Worm (Caenorhabditis elegans) whole organism, midembryonic: Measurements from ENCODE around the gene fbxb-50.

Experiments used
- T22C8.4 ChIP-seq: fragments of 200-800 bp; sonication (Bioruptor generic); IDR thresholded peaks from 2 replicates; pipeline ENCODE4 v1.3.6; 2022; ENCODE audit warnings: missing genetic modification characterization, missing compliant biosample characterization
- cog-1 ChIP-seq: sonication (generic microtip); optimal IDR thresholded peaks from 2 replicates; lab custom pipeline; 2016; ENCODE audit warnings: missing genetic modification characterization, missing compliant biosample characterization
- flt-1 ChIP-seq: fragments of 200-800 bp; sonication (Bioruptor generic); IDR thresholded peaks from 2 replicates; pipeline ENCODE4 v1.3.6; 2022; ENCODE audit warnings: missing genetic modification characterization, missing compliant biosample characterization
- ref-1 ChIP-seq: fragments of 200-800 bp; sonication (Bioruptor generic); conservative IDR thresholded peaks from 2 replicates; pipeline ENCODE4 v1.3.6; 2022; ENCODE audit warnings: missing genetic modification reagents, missing genetic modification characterization, missing compliant biosample characterization
- tab-1 ChIP-seq: fragments of 200-800 bp; sonication (Bioruptor generic); IDR thresholded peaks from 2 replicates; pipeline ENCODE4 v1.3.6; 2022; ENCODE audit warnings: missing genetic modification characterization, missing compliant biosample characterization
- ztf-23 ChIP-seq: fragments of 200-800 bp; sonication (Bioruptor generic); IDR thresholded peaks from 2 replicates; pipeline ENCODE4 v1.3.6; 2022; ENCODE audit warnings: missing genetic modification reagents, missing genetic modification characterization, missing compliant biosample characterization
- ztf-29 ChIP-seq: fragments of 200-800 bp; sonication (Bioruptor generic); IDR thresholded peaks from 2 replicates; pipeline ENCODE4 v1.3.6; 2022; ENCODE audit warnings: missing genetic modification reagents, missing genetic modification characterization, missing compliant biosample characterization

DNA sequence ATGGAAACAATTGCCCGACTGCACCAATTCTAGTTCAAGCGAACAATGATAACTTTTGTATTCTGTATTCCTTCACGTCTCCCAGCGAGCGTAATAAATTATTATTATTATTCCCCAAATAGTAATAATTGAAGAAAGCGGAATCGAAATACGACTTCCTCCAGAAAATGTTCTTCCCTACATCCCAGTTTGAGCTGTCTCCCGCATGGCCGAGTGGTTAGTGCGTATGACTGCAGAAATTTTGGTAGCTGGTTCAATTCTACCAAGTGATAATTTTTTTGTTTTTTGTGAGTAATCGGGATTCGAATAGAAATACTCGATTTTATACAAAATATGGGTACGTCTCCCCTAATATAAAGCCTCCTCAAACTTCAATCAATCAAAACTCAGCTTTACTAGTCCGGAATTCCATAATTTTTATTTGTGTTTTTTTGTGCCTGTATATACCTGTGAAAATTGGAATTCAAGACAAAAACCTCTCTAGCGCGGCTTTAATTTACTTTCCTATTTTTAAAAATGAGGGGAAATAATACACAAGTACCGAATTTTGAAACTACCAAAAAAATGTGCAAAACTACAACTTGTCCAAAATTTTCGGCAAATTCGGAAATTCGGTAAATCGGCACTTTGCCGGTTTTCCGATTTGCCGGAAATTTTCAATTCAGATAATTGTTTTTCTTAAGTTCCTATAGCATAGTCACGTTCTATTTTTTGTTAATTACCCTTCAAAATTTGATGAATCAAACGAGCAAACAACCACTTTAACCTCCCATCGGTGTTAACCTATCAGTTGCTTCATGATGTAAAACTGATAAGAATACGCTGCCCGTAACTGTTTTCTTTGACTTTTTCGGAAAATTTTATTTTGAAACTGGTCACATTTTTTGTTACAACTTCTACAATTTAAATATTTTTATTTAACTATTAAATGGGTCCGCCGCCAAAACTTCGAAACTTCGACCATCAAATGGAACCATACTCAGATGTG, 41.2 kb downstream of the fbxb-50 start, which contains the start of gene bath-46:
- TF ChIP-seq flt-1 (GFP tag; lab: Robert Waterston, UW) (no peak), cog-1 (tag; lab: Kevin White, UChicago) (no peak), T22C8.4 (GFP tag; lab: Robert Waterston, UW) (no peak), ref-1 (GFP tag; lab: Robert Waterston, UW) (no peak), tab-1 (GFP tag; lab: Robert Waterston, UW) (no peak), ztf-29 (GFP tag; lab: Robert Waterston, UW) (no peak), ztf-23 (GFP tag; lab: Robert Waterston, UW) (no peak)
